Worm (Caenorhabditis elegans) whole organism, L1 larva: ENCODE data around the gene glna-2.

Source experiments
- egl-27 ChIP-seq, 2 experiments: fragments of 150-350 bp in 1 of 2; sonication (generic microtip); optimal IDR thresholded peaks; 3 replicates each; lab custom pipeline; 2017 to 2018; ENCODE audit warnings: missing biosample characterization in 2 of 2, missing genetic modification characterization in 2 of 2, missing genetic modification reagents in 2 of 2
- elt-3 ChIP-seq, 6 experiments: fragments of 150-350 bp in 1 of 6; sonication (generic microtip); optimal IDR thresholded peaks; 2 replicates each; lab custom pipeline; 2017 to 2018; ENCODE audit warnings: missing biosample characterization in 6 of 6, missing genetic modification characterization in 6 of 6, inconsistent platforms in 1 of 6
- lin-13 ChIP-seq: fragments of 150-350 bp; optimal IDR thresholded peaks from 2 replicates; lab custom pipeline; 2014; ENCODE audit warnings: missing biosample characterization, missing genetic modification reagents, missing genetic modification characterization
- nhr-11 ChIP-seq: fragments of 150-350 bp; optimal IDR thresholded peaks from 2 replicates; lab custom pipeline; 2014; ENCODE audit warnings: missing biosample characterization, missing genetic modification characterization
- nhr-12 ChIP-seq: sonication (generic microtip); optimal IDR thresholded peaks from 2 replicates; lab custom pipeline; 2017; ENCODE audit warnings: missing biosample characterization, missing genetic modification characterization
- nhr-28 ChIP-seq: fragments of 150-350 bp; optimal IDR thresholded peaks from 2 replicates; lab custom pipeline; 2014; ENCODE audit warnings: missing biosample characterization, missing genetic modification characterization
- nhr-76 ChIP-seq: sonication (generic microtip); optimal IDR thresholded peaks from 2 replicates; lab custom pipeline; 2017; ENCODE audit warnings: missing biosample characterization, missing genetic modification characterization
- snpc-4 ChIP-seq: fragments of 150-350 bp; optimal IDR thresholded peaks from 2 replicates; lab custom pipeline; 2014; ENCODE audit warnings: missing biosample characterization, missing genetic modification characterization
- tbx-2 ChIP-seq: sonication (generic microtip); optimal IDR thresholded peaks from 2 replicates; lab custom pipeline; 2016; ENCODE audit warnings: missing genetic modification characterization, missing compliant biosample characterization

- TF ChIP-seq nhr-11 (tag; lab: Kevin White, UChicago) (no peak), elt-3 (tag; optimal IDR thresholded peaks at IDR 0.05; lab: Kevin White, UChicago) (no peak), egl-27 (tag; optimal IDR thresholded peaks at IDR 0.05; lab: Kevin White, UChicago) (no peak), nhr-12 (tag; lab: Kevin White, UChicago) (no peak), tbx-2 (tag; lab: Kevin White, UChicago) (no peak), snpc-4 (no peak), nhr-28 (no peak), nhr-76 (tag; lab: Kevin White, UChicago) (no peak), lin-13 (GFP tag; lab: Kevin White, UChicago) (no peak)
Measured at ce11 chrII:8052850-8053249, 44.4 kb downstream of the glna-2 start, which contains the start of gene T05H10.4.
